Worm (Caenorhabditis elegans) whole organism, L4 larva: Measurements from ENCODE around the gene cest-19.
A peak's percentile ranks its signal among the peaks of the same experiment; 100 is the strongest.

Source experiments
- D1046.2 ChIP-seq: fragments of 200-800 bp; sonication (Bioruptor generic); IDR thresholded peaks from 2 replicates; pipeline ENCODE4 v1.3.6; 2022; ENCODE audit warnings: missing genetic modification characterization, missing compliant biosample characterization
- F26F4.8 ChIP-seq: fragments of 200-800 bp; sonication (Bioruptor generic); conservative IDR thresholded peaks from 2 replicates; pipeline ENCODE4 v1.3.6; 2022; ENCODE audit warnings: missing genetic modification characterization, missing compliant biosample characterization
- F49E8.2 ChIP-seq: sonication (generic microtip); optimal IDR thresholded peaks from 2 replicates; lab custom pipeline; 2016; ENCODE audit warnings: missing compliant biosample characterization, mild to moderate bottlenecking, missing genetic modification characterization, borderline replicate concordance
- Y5F2A.4 ChIP-seq: fragments of 200-800 bp; sonication (Bioruptor generic); optimal IDR thresholded peaks from 2 replicates; lab custom pipeline; 2018; ENCODE audit warnings: mild to moderate bottlenecking, missing genetic modification characterization, missing compliant biosample characterization
- aha-1 ChIP-seq: fragments of 150-350 bp; peaks from one replicate; lab custom pipeline; 2014; ENCODE audit warnings: missing biosample characterization, missing genetic modification characterization
- ama-1 ChIP-seq: fragments of 150-350 bp; optimal IDR thresholded peaks from 2 replicates; lab custom pipeline; 2014; ENCODE audit warnings: inconsistent platforms, mixed read lengths
- ceh-44 ChIP-seq: fragments of 200-800 bp; sonication (Bioruptor generic); IDR thresholded peaks from 2 replicates; pipeline ENCODE4 v1.3.6; 2022; ENCODE audit warnings: missing genetic modification reagents, missing genetic modification characterization, missing compliant biosample characterization
- ces-1 ChIP-seq: fragments of 150-350 bp; sonication (generic microtip); optimal IDR thresholded peaks from 4 replicates; lab custom pipeline; 2014; ENCODE audit warnings: missing biosample characterization, missing genetic modification reagents, missing genetic modification characterization
- cey-2 ChIP-seq: sonication (generic microtip); optimal IDR thresholded peaks from 3 replicates; lab custom pipeline; 2017; ENCODE audit warnings: missing genetic modification characterization, mild to moderate bottlenecking, missing compliant biosample characterization, antibody characterized with exemption, borderline replicate concordance; ENCODE audit not compliant: insufficient read depth
- ctbp-1 ChIP-seq: fragments of 200-800 bp; sonication (Bioruptor generic); IDR thresholded peaks from 2 replicates; pipeline ENCODE4 v1.3.6; 2022; ENCODE audit warnings: missing genetic modification reagents, missing genetic modification characterization, missing compliant biosample characterization
- dmd-9 ChIP-seq: fragments of 200-800 bp; sonication (Bioruptor generic); IDR thresholded peaks from 2 replicates; pipeline ENCODE4 v1.3.6; 2022; ENCODE audit warnings: missing genetic modification reagents, missing genetic modification characterization, missing compliant biosample characterization
- egl-43 ChIP-seq: fragments of 200-800 bp; sonication (Bioruptor generic); IDR thresholded peaks from 2 replicates; pipeline ENCODE4 v1.3.6; 2022; ENCODE audit warnings: missing genetic modification reagents, missing genetic modification characterization, missing compliant biosample characterization
- fkh-10 ChIP-seq: fragments of 150-350 bp; optimal IDR thresholded peaks from 2 replicates; lab custom pipeline; 2014; ENCODE audit warnings: missing biosample characterization, missing genetic modification reagents, missing genetic modification characterization
- jun-1 ChIP-seq: fragments of 150-350 bp; optimal IDR thresholded peaks from 2 replicates; lab custom pipeline; 2014; ENCODE audit warnings: missing biosample characterization, missing genetic modification reagents, missing genetic modification characterization
- lin-13 ChIP-seq: fragments of 150-350 bp; optimal IDR thresholded peaks from 2 replicates; lab custom pipeline; 2014; ENCODE audit warnings: missing biosample characterization, missing genetic modification reagents, missing genetic modification characterization
- lin-38 ChIP-seq: fragments of 200-800 bp; sonication (Bioruptor generic); IDR thresholded peaks from 2 replicates; pipeline ENCODE4 v1.3.6; 2022; ENCODE audit warnings: missing genetic modification reagents, missing genetic modification characterization, missing compliant biosample characterization
- mep-1 ChIP-seq: fragments of 150-350 bp; sonication (generic microtip); optimal IDR thresholded peaks from 3 replicates; lab custom pipeline; 2014; ENCODE audit warnings: missing biosample characterization, missing genetic modification characterization
- nhr-10 ChIP-seq: fragments of 150-350 bp; optimal IDR thresholded peaks from 2 replicates; lab custom pipeline; 2014; ENCODE audit warnings: missing biosample characterization, missing genetic modification characterization
- nhr-102 ChIP-seq: sonication (generic microtip); optimal IDR thresholded peaks from 2 replicates; lab custom pipeline; 2016; ENCODE audit warnings: mild to moderate bottlenecking, missing genetic modification characterization, moderate library complexity, missing compliant biosample characterization
- nhr-111 ChIP-seq: fragments of 200-800 bp; sonication (Bioruptor generic); optimal IDR thresholded peaks from 2 replicates; lab custom pipeline; 2018; ENCODE audit warnings: mild to moderate bottlenecking, missing genetic modification characterization, missing compliant biosample characterization
- nhr-6 ChIP-seq: fragments of 150-350 bp; optimal IDR thresholded peaks from 2 replicates; lab custom pipeline; 2014; ENCODE audit warnings: missing biosample characterization, missing genetic modification characterization
- rbr-2 ChIP-seq: sonication (generic microtip); optimal IDR thresholded peaks from 2 replicates; lab custom pipeline; 2016; ENCODE audit warnings: missing genotype, missing genetic modification characterization, missing compliant biosample characterization
- saeg-2 ChIP-seq: fragments of 200-800 bp; sonication (Bioruptor generic); IDR thresholded peaks from 2 replicates; pipeline ENCODE4 v1.3.6; 2022; ENCODE audit warnings: missing genetic modification reagents, missing genetic modification characterization, missing compliant biosample characterization
- snpc-1.2 ChIP-seq: fragments of 200-800 bp; sonication (Bioruptor generic); IDR thresholded peaks from 2 replicates; pipeline ENCODE4 v1.3.6; 2022; ENCODE audit warnings: missing genetic modification reagents, missing genetic modification characterization, missing compliant biosample characterization
- tag-97 ChIP-seq: fragments of 200-800 bp; sonication (Bioruptor generic); IDR thresholded peaks from 2 replicates; pipeline ENCODE4 v1.3.6; 2022; ENCODE audit warnings: missing genetic modification characterization, missing compliant biosample characterization
- unc-130 ChIP-seq: sonication (generic microtip); optimal IDR thresholded peaks from 2 replicates; lab custom pipeline; 2016; ENCODE audit warnings: missing genetic modification reagents, missing genetic modification characterization, missing compliant biosample characterization
- unc-62 ChIP-seq, 3 experiments: fragments of 150-350 bp in 1 of 3; sonication (generic microtip); optimal IDR thresholded peaks in 2 of 3; peaks in 1 of 3; 1 replicate in 1 of 3; 2 replicates in 2 of 3; lab custom pipeline; 2014 to 2017; ENCODE audit warnings: missing biosample characterization in 3 of 3, missing genetic modification characterization in 3 of 3, missing genetic modification reagents in 3 of 3, missing genotype in 1 of 3
- vab-7 ChIP-seq: fragments of 200-800 bp; sonication (Bioruptor generic); IDR thresholded peaks from 2 replicates; pipeline ENCODE4 v1.3.6; 2022; ENCODE audit warnings: missing genetic modification reagents, missing genetic modification characterization, missing compliant biosample characterization
- zfp-2 ChIP-seq: sonication (generic microtip); optimal IDR thresholded peaks from 2 replicates; lab custom pipeline; 2016; ENCODE audit warnings: mild to moderate bottlenecking, missing genetic modification characterization, missing compliant biosample characterization
- zip-11 ChIP-seq: fragments of 200-800 bp; sonication (Bioruptor generic); IDR thresholded peaks from 2 replicates; pipeline ENCODE4 v1.3.6; 2022; ENCODE audit warnings: missing genetic modification characterization, missing compliant biosample characterization
- zip-2 ChIP-seq: fragments of 150-350 bp; optimal IDR thresholded peaks from 2 replicates; lab custom pipeline; 2014; ENCODE audit warnings: missing biosample characterization, missing genetic modification characterization

The cest-19 gene

DNA sequence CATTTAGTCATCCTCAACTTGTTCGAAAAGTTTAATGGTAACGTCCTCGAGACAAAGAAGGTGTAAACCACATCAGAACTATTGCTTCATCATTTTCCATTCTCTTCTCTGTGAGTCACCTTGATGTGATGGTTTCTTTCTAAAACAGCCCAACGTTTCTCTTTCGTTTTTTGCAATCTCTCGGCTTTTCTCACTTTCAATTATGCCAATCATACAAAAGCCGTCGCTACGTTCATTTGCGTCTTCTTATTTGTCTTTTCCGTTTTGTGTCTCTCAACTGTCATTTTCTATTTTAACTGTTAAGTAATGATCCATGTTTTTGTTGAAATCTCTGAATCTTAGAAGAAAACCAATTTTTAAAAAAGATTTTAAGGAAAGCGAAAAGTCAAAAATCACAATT is 21.5 kb upstream of the cest-19 start, which contains the start of gene B0403.5:
B0403.5 (plus strand) TSS at position 368 of the 400 bp plus-strand sequence.
- TF ChIP-seq lin-13 (GFP tag; lab: Kevin White, UChicago) (no peak), unc-130 (GFP tag; lab: Kevin White, UChicago) (no peak), cey-2 (tag; lab: Kevin White, UChicago) (no peak)

- TF ChIP-seq zfp-2 (no peak), jun-1 (tag; lab: Kevin White, UChicago) (no peak)
These were observed 14.5 kb upstream of the cest-19 start, which contains the start of gene ubc-17 for ce11 chrX:7050290-7050689. TSS of gene ubc-17 (plus strand) at chrX:7050590.

DNA sequence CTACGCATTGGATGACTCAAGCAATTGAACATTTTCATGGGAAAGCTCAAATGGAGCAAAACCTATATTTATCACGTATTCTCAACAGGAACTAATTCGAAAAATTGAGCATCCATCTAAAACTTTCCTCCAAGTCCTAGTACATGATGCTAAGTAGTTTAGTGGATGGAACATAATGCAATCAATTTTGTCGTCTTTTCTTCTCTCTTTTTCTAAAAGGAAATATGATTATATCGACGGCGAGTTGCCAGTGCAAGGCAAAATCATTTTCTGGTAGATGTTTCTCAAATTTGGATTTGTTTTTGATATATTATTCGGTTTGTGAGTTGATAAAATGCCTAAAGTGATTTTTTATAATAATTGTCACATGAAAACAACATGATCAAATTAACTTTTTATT is 4.9 kb upstream of the cest-19 start:
- TF ChIP-seq fkh-10 (GFP tag; lab: Kevin White, UChicago) (peak; percentile 47), mep-1 (tag; lab: Kevin White, UChicago) (peak; percentile 21), zip-2 (no peak), ces-1 (GFP tag; lab: Kevin White, UChicago) (peak; percentile 97), ama-1 (no peak), D1046.2 (GFP tag; lab: Robert Waterston, UW) (no peak), aha-1 (tag; lab: Kevin White, UChicago) (peak; percentile 22)

DNA sequence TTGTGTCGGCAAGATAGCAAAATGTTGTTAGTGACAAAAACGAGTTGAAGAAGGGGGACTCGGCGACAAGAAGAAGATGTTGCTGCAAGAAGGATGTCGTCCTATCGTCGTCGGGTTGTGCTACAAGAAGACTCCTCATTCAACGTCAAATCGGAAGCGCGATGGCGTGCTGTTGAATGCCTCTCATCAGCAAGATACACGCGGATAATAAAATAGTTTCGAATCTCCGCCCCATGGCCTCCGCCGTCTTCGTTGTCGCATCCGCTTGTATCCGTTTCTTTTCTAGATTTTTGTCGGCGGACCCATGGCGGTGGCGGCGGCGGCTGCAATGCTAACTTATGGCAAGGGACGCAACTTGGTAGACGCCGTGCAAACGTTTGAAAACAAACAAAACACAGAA is 2.2 kb upstream of the cest-19 start:
- TF ChIP-seq lin-38 (GFP tag; lab: Robert Waterston, UW) (no peak), ctbp-1 (GFP tag; lab: Robert Waterston, UW) (0 out of 2 replicates have a peak, but pooled peaks have one; percentile 15), fkh-10 (GFP tag; lab: Kevin White, UChicago) (peak; percentile 7), F49E8.2 (tag; lab: Kevin White, UChicago) (no peak), saeg-2 (no peak), D1046.2 (GFP tag; lab: Robert Waterston, UW) (no peak), nhr-6 (tag; lab: Kevin White, UChicago) (no peak), nhr-10 (no peak), rbr-2 (tag; lab: Kevin White, UChicago) (no peak), Y5F2A.4 (GFP tag; lab: Kevin White, UChicago) (no peak), snpc-1.2 (GFP tag; lab: Robert Waterston, UW) (no peak), unc-62 (GFP tag; optimal IDR thresholded peaks at IDR 0.05 in 1 of 2; lab: Kevin White, UChicago) (no peak), unc-62 (tag; optimal IDR thresholded peaks at IDR 0.05; lab: Kevin White, UChicago) (no peak), ceh-44 (GFP tag; lab: Robert Waterston, UW) (no peak), aha-1 (tag; lab: Kevin White, UChicago) (peak; percentile 26)

- no peak for TF ChIP-seq rbr-2 (tag; lab: Kevin White, UChicago)
- no peak for TF ChIP-seq nhr-102 (tag; lab: Kevin White, UChicago)
- TF ChIP-seq F26F4.8: no peak
- TF ChIP-seq aha-1 (tag; lab: Kevin White, UChicago): peak; percentile 30
- no peak for TF ChIP-seq ctbp-1 (GFP tag; lab: Robert Waterston, UW)
- no peak for TF ChIP-seq jun-1 (tag; lab: Kevin White, UChicago)
- no peak for TF ChIP-seq zip-11
- no peak for TF ChIP-seq tag-97
- TF ChIP-seq snpc-1.2 (GFP tag; lab: Robert Waterston, UW): no peak
- no peak for TF ChIP-seq nhr-111 (GFP tag; lab: Kevin White, UChicago)
- no peak for TF ChIP-seq egl-43
- TF ChIP-seq unc-62 (GFP tag; optimal IDR thresholded peaks at IDR 0.05 in 1 of 2; lab: Kevin White, UChicago): peak in 1 of 2 experiments; percentile 96
- TF ChIP-seq unc-62 (tag; optimal IDR thresholded peaks at IDR 0.05; lab: Kevin White, UChicago): no peak
- no peak for TF ChIP-seq dmd-9 (GFP tag; lab: Robert Waterston, UW)
These were observed 2.0 kb downstream of the cest-19 start for ce11 chrX:7033716-7034270.

- peak in 1 of 2 experiments; percentile 33 for TF ChIP-seq unc-62 (GFP tag; optimal IDR thresholded peaks at IDR 0.05 in 1 of 2; lab: Kevin White, UChicago)
- no peak for TF ChIP-seq unc-62 (tag; optimal IDR thresholded peaks at IDR 0.05; lab: Kevin White, UChicago)
- no peak for TF ChIP-seq vab-7 (GFP tag; lab: Robert Waterston, UW)
These were observed 7.0 kb downstream of the cest-19 start, which contains the start of gene flp-26 for ce11 chrX:7028836-7029235. TSS of gene flp-26 (plus strand) at chrX:7029136.
